Worm (Caenorhabditis elegans): ENCODE measurements around the gene lsd-1.

Gene lsd-1

DNA sequence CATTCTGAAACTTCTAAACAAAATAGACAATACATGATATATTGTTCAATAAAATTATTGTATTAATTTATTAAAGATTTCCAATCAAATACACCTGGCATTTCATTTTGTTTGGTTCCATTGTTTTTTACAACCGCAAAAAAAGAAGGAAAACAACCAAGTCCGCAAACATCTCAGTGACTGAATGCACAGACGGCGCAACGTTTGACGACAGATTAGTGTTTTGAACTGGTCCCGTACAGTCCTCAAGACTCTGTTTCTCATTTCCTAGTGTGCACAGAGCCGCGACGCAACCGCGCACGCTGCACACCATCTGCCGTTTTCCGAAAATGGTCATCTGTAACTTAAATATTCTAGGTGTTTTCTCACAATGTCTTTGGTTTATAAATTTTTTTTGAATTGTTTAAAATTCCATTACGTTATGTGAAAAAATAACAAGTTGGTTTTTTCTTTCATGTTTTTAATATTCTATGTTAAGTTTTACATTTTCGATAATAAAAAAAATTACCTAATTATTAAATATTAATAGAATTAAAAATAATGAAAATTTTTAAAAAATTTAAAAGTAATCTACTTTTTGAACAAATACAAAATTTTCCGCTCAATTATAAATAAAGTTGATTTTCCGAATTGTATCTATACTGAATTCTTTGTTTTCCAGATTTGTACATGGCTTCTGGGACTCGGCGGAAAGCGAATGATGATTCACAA lies at the start of gene lsd-1:
lsd-1 (plus strand) TSS at position 661 of the 711 bp plus-strand sequence.
- TF ChIP-seq tab-1 (GFP tag; IDR thresholded peaks at IDR 0.05) (no peak), ref-1 (GFP tag; conservative IDR thresholded peaks at IDR 0.05) (no peak), T22C8.4 (GFP tag; IDR thresholded peaks at IDR 0.05) (no peak), flt-1 (GFP tag; IDR thresholded peaks at IDR 0.05) (no peak), med-1 (GFP tag; optimal IDR thresholded peaks at IDR 0.05; ENCODE audit: insufficient read depth) (no peak)

DNA sequence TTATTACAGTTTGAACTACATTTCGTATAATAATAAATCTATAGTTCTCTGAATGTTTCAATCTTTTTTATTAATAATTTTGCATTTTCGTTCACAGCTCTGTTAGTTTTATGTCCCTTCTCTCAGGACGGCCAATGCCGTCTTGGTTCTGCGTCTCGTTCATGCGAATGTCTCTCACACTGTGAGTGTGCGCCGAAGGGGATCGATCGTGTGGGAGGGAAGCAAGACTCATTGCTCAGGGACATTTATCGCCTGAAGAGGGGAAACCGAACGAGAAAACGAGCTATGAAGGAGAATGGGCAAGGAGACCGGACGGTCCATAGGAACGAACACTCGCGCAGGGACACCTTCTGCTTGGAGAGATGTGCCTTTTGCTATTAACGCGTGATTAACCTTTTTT lies 49.6 kb upstream of the lsd-1 start:
- no peak for TF ChIP-seq klf-2 (GFP tag; conservative IDR thresholded peaks at IDR 0.05)
- TF ChIP-seq flt-1 (GFP tag; IDR thresholded peaks at IDR 0.05) = no peak
- TF ChIP-seq ztf-29 (GFP tag; IDR thresholded peaks at IDR 0.05) = no peak
- no peak for TF ChIP-seq tab-1 (GFP tag; IDR thresholded peaks at IDR 0.05)

DNA sequence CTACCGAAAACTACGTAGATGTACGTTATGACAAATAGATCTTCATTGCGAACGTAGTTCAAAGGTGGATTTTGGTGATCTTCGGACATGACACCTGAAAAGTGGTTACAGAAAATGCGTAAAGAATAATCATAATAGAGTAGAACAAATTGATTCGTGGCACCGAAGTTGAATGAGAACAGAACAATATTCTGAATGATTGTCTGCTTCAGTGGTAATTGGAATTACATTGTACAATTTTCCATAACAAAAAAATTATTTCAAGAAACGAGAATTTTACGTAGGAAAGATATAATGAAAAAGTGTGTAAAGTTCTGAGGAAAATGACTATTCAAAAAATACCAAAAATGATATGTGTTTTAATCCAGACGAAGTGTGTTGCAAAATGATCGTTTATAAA lies 46.0 kb upstream of the lsd-1 start, which contains the start of gene Y62H9A.10:
Y62H9A.10 (minus strand) TSS at position 101 of the 400 bp plus-strand sequence.
- TF ChIP-seq ztf-29 (GFP tag; IDR thresholded peaks at IDR 0.05) (no peak), cog-1 (tag; optimal IDR thresholded peaks at IDR 0.05) (no peak), ref-1 (GFP tag; conservative IDR thresholded peaks at IDR 0.05) (no peak), tab-1 (GFP tag; IDR thresholded peaks at IDR 0.05) (no peak)

DNA sequence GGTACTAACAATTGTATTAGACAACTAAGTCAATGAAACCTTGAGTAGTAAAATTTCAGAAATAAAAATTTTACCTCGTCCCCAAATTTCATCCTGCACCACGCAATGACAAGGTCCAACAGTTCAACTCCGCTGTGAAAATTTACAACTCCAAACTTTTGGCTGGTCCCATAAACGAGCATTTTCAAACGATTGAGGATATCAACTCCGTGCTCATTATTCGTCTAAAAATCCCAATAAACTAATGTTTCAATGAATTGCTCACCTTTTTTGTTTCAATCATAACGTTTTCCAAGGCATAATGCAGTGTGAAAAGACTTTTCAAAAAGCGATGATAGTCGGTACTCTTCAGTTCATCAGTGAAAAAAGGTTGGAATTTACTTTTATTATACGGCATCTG lies 42.0 kb upstream of the lsd-1 start:
- TF ChIP-seq ref-1 (GFP tag; conservative IDR thresholded peaks at IDR 0.05) = no peak
- no peak for TF ChIP-seq ztf-29 (GFP tag; IDR thresholded peaks at IDR 0.05)
- no peak for TF ChIP-seq cog-1 (tag; optimal IDR thresholded peaks at IDR 0.05)
- no peak for TF ChIP-seq tab-1 (GFP tag; IDR thresholded peaks at IDR 0.05)
- no peak for TF ChIP-seq med-1 (GFP tag; optimal IDR thresholded peaks at IDR 0.05; ENCODE audit: insufficient read depth)
- TF ChIP-seq ztf-23 (GFP tag; IDR thresholded peaks at IDR 0.05) = no peak
- no peak for TF ChIP-seq flt-1 (GFP tag; IDR thresholded peaks at IDR 0.05)

DNA sequence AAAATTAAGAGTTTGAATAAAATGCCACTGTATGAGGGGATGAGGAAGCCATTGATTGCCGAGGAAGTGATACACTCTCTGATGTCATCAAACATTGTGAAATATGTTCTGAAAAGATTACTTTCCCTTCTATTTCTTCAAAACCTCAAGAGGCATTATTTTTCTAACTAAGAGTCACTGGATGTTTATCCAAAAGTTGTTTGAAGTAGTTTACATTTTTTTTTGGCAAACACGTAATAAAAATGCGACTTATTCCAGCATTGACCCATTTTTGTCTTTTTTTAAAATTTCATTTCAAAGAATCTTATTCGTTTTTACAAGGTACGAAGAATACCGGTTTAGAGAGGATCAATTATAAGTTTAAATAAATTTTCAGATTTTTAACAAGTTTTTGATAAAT lies 41.4 kb upstream of the lsd-1 start, which contains the start of gene Y62H9A.11:
Y62H9A.11 (minus strand) TSS at position 101 of the 400 bp plus-strand sequence.
- TF ChIP-seq flt-1 (GFP tag; IDR thresholded peaks at IDR 0.05) (no peak), ref-1 (GFP tag; conservative IDR thresholded peaks at IDR 0.05) (no peak), med-1 (GFP tag; optimal IDR thresholded peaks at IDR 0.05; ENCODE audit: insufficient read depth) (no peak), tab-1 (GFP tag; IDR thresholded peaks at IDR 0.05) (no peak), T22C8.4 (GFP tag; IDR thresholded peaks at IDR 0.05) (no peak), cog-1 (tag; optimal IDR thresholded peaks at IDR 0.05) (no peak), klf-2 (GFP tag; conservative IDR thresholded peaks at IDR 0.05) (no peak), ztf-29 (GFP tag; IDR thresholded peaks at IDR 0.05) (no peak), ztf-23 (GFP tag; IDR thresholded peaks at IDR 0.05) (no peak)

DNA sequence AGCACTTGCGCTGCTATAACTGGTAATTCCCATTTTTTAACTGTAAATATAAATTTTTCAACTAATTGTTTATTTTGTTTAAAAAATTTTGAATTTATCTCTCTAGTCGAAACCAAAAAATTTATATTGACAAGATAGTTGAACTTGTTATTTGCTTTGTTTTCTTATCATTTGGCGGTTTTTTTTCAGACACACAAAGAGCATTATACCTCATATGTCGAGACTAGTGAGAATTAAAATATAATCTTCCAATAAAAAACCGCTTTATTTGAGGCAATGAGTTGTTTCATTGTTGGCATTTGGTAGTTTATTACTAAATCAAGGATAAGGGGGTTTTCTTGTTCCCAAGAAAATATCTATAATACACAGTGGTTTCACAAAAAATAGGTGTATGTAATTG lies 40.4 kb upstream of the lsd-1 start:
- no peak for TF ChIP-seq flt-1 (GFP tag; IDR thresholded peaks at IDR 0.05)
- TF ChIP-seq ref-1 (GFP tag; conservative IDR thresholded peaks at IDR 0.05) = no peak
- no peak for TF ChIP-seq ztf-29 (GFP tag; IDR thresholded peaks at IDR 0.05)
- no peak for TF ChIP-seq klf-2 (GFP tag; conservative IDR thresholded peaks at IDR 0.05)
- TF ChIP-seq med-1 (GFP tag; optimal IDR thresholded peaks at IDR 0.05; ENCODE audit: insufficient read depth) = no peak
- TF ChIP-seq T22C8.4 (GFP tag; IDR thresholded peaks at IDR 0.05) = no peak
- TF ChIP-seq ztf-23 (GFP tag; IDR thresholded peaks at IDR 0.05) = no peak
- TF ChIP-seq tab-1 (GFP tag; IDR thresholded peaks at IDR 0.05) = no peak
- TF ChIP-seq cog-1 (tag; optimal IDR thresholded peaks at IDR 0.05) = no peak

DNA sequence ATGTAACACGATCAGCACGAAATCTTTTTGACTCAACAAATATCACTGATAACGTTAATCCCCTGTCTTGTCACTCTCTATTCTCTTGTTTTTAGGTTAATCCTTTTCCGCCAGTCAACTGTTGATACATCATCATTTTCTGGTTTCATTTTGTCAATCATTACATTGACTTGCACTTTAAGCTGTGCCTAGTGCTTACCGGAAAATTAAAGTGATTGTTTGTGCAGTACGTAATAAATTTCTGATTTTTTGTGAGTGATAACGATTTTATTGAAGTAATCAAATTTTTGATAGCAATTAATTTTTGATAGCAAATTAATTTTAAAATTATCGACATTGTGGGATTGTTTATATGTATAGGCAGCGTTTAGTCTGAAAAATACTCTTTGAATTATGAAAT lies 39.5 kb upstream of the lsd-1 start:
- TF ChIP-seq med-1 (GFP tag; optimal IDR thresholded peaks at IDR 0.05; ENCODE audit: insufficient read depth) (no peak), klf-2 (GFP tag; conservative IDR thresholded peaks at IDR 0.05) (no peak), ztf-23 (GFP tag; IDR thresholded peaks at IDR 0.05) (no peak), cog-1 (tag; optimal IDR thresholded peaks at IDR 0.05) (no peak), ref-1 (GFP tag; conservative IDR thresholded peaks at IDR 0.05) (no peak), ztf-29 (GFP tag; IDR thresholded peaks at IDR 0.05) (no peak), tab-1 (GFP tag; IDR thresholded peaks at IDR 0.05) (no peak), T22C8.4 (GFP tag; IDR thresholded peaks at IDR 0.05) (no peak), flt-1 (GFP tag; IDR thresholded peaks at IDR 0.05) (no peak)

DNA sequence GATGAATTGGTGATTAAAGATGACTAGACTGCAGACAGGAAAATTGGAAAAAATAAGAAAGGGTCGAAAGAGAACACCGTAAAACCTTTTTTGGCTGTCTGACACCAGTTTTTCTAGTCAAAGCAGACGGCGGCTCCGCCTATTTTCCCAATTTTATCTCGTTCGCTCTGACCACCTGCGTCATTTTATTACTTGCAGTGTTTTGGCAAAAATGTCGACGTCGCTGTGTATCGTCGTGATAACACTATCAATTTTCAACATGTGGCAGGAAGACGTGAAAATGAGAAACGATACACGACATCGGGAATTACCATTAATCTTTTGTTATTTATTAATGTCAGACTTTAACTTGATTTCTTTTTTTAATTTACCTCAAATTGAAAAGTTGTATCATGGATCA lies 38.6 kb upstream of the lsd-1 start, which contains the start of gene Y62H9A.15:
Y62H9A.15 (minus strand) TSS at position 100 of the 400 bp plus-strand sequence.
- TF ChIP-seq cog-1 (tag; optimal IDR thresholded peaks at IDR 0.05) (no peak), ztf-29 (GFP tag; IDR thresholded peaks at IDR 0.05) (no peak), klf-2 (GFP tag; conservative IDR thresholded peaks at IDR 0.05) (no peak), flt-1 (GFP tag; IDR thresholded peaks at IDR 0.05) (no peak), tab-1 (GFP tag; IDR thresholded peaks at IDR 0.05) (no peak), ztf-23 (GFP tag; IDR thresholded peaks at IDR 0.05) (no peak), med-1 (GFP tag; optimal IDR thresholded peaks at IDR 0.05; ENCODE audit: insufficient read depth) (no peak), ref-1 (GFP tag; conservative IDR thresholded peaks at IDR 0.05) (no peak), T22C8.4 (GFP tag; IDR thresholded peaks at IDR 0.05) (no peak)

DNA sequence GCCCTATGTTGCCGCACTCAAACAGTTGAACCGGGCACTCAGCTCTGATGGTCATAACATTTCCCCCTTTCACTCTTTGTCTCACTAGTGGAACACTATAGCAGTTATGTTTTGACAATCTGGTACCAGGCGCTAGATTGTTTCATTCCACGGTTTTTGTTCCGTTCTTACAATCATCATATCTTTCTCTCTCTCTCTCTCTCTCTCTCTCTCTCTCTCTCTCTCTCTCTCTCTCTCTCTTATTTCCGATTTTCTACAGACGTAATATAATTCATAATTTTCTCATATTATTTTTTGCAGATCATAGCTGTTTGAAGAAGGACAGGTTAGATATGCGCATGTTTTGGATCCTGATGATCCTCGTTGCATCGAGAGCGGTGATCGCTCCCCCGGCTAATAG lies 34.8 kb upstream of the lsd-1 start, which contains the start of gene Y62H9A.12:
Y62H9A.12 (plus strand) TSS at position 301 of the 400 bp plus-strand sequence.
- TF ChIP-seq ztf-23 (GFP tag; IDR thresholded peaks at IDR 0.05) = no peak
- no peak for TF ChIP-seq tab-1 (GFP tag; IDR thresholded peaks at IDR 0.05)
- no peak for TF ChIP-seq cog-1 (tag; optimal IDR thresholded peaks at IDR 0.05)
- no peak for TF ChIP-seq T22C8.4 (GFP tag; IDR thresholded peaks at IDR 0.05)
- no peak for TF ChIP-seq ztf-29 (GFP tag; IDR thresholded peaks at IDR 0.05)
- TF ChIP-seq ref-1 (GFP tag; conservative IDR thresholded peaks at IDR 0.05) = no peak

DNA sequence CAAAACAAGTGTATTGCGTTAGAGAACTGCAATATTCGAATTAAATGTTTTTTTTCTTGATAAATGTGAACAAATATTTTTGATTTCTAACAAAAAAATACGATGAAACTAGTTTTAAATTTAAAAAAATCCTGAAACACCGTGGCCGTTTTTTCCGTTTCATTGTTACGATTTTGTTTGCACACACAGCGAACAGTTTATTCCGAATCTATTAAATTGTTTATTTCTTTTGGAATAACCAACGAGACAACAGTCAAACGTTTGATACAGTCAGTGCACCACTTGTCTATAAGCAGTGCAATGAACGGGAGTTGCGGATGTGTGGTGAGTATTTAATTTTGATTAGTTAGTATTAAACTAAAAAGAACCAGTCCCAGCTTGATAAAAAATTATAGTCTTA lies 31.9 kb upstream of the lsd-1 start, which contains the start of gene Y62H9A.13:
Y62H9A.13 (plus strand) TSS at position 301 of the 400 bp plus-strand sequence.
- TF ChIP-seq tab-1 (GFP tag; IDR thresholded peaks at IDR 0.05) = no peak
- TF ChIP-seq T22C8.4 (GFP tag; IDR thresholded peaks at IDR 0.05) = no peak
- no peak for TF ChIP-seq cog-1 (tag; optimal IDR thresholded peaks at IDR 0.05)
- no peak for TF ChIP-seq ref-1 (GFP tag; conservative IDR thresholded peaks at IDR 0.05)
- TF ChIP-seq ztf-29 (GFP tag; IDR thresholded peaks at IDR 0.05) = no peak
- TF ChIP-seq flt-1 (GFP tag; IDR thresholded peaks at IDR 0.05) = no peak
- TF ChIP-seq klf-2 (GFP tag; conservative IDR thresholded peaks at IDR 0.05) = no peak
- no peak for TF ChIP-seq ztf-23 (GFP tag; IDR thresholded peaks at IDR 0.05)
- TF ChIP-seq med-1 (GFP tag; optimal IDR thresholded peaks at IDR 0.05; ENCODE audit: insufficient read depth) = no peak
